Worm (Caenorhabditis elegans) whole organism, midembryonic: ENCODE data around the gene fbxa-77.

Experiments
- cog-1 ChIP-seq: sonication (generic microtip); optimal IDR thresholded peaks from 2 replicates; lab custom pipeline; 2016; ENCODE audit warnings: missing genetic modification characterization, missing compliant biosample characterization
- flt-1 ChIP-seq: fragments of 200-800 bp; sonication (Bioruptor generic); IDR thresholded peaks from 2 replicates; pipeline ENCODE4 v1.3.6; 2022; ENCODE audit warnings: missing genetic modification characterization, missing compliant biosample characterization
- klf-2 ChIP-seq: fragments of 200-800 bp; sonication (Bioruptor generic); conservative IDR thresholded peaks from 2 replicates; pipeline ENCODE4 v1.3.6; 2022; ENCODE audit warnings: missing genetic modification reagents, missing genetic modification characterization, missing compliant biosample characterization
- ref-1 ChIP-seq: fragments of 200-800 bp; sonication (Bioruptor generic); conservative IDR thresholded peaks from 2 replicates; pipeline ENCODE4 v1.3.6; 2022; ENCODE audit warnings: missing genetic modification reagents, missing genetic modification characterization, missing compliant biosample characterization
- tab-1 ChIP-seq: fragments of 200-800 bp; sonication (Bioruptor generic); IDR thresholded peaks from 2 replicates; pipeline ENCODE4 v1.3.6; 2022; ENCODE audit warnings: missing genetic modification characterization, missing compliant biosample characterization
- ztf-23 ChIP-seq: fragments of 200-800 bp; sonication (Bioruptor generic); IDR thresholded peaks from 2 replicates; pipeline ENCODE4 v1.3.6; 2022; ENCODE audit warnings: missing genetic modification reagents, missing genetic modification characterization, missing compliant biosample characterization
- ztf-29 ChIP-seq: fragments of 200-800 bp; sonication (Bioruptor generic); IDR thresholded peaks from 2 replicates; pipeline ENCODE4 v1.3.6; 2022; ENCODE audit warnings: missing genetic modification reagents, missing genetic modification characterization, missing compliant biosample characterization

ce11 chrIII:1220012-1220411 lies 29.3 kb upstream of the fbxa-77 start:
- TF ChIP-seq ref-1 (GFP tag; lab: Robert Waterston, UW) (no peak), tab-1 (GFP tag; lab: Robert Waterston, UW) (no peak), ztf-29 (no peak), klf-2 (GFP tag; lab: Robert Waterston, UW) (no peak), ztf-23 (GFP tag; lab: Robert Waterston, UW) (no peak), cog-1 (no peak), flt-1 (no peak)
